Fruit fly (Drosophila melanogaster) whole organism, wandering third instar larva: Measurements from ENCODE around the gene CG12519.

ENCODE experiments used
- Abd-B ChIP-seq: fragments of >200 bp; optimal IDR thresholded peaks from 2 replicates; lab custom pipeline; 2017; ENCODE audit warnings: missing biosample characterization, missing genetic modification characterization
- CG32264 ChIP-seq: fragments of 200-800 bp; sonication (Bioruptor generic); optimal IDR thresholded peaks from 2 replicates; lab custom pipeline; 2016; ENCODE audit warnings: missing biosample characterization, missing genetic modification characterization
- CrebA ChIP-seq: fragments of 200-800 bp; sonication (Bioruptor generic); optimal IDR thresholded peaks from 2 replicates; lab custom pipeline; 2016; ENCODE audit warnings: missing biosample characterization, mild to moderate bottlenecking, missing genetic modification characterization, borderline replicate concordance
- Dfd ChIP-seq: fragments of >200 bp; optimal IDR thresholded peaks from 2 replicates; lab custom pipeline; 2017; ENCODE audit warnings: missing biosample characterization, missing genetic modification characterization
- GATAd ChIP-seq: sonication (Bioruptor generic); optimal IDR thresholded peaks from 2 replicates; lab custom pipeline; 2016; ENCODE audit warnings: missing biosample characterization, missing genetic modification characterization
- HLH106 ChIP-seq: fragments of 200-800 bp; optimal IDR thresholded peaks from 3 replicates; lab custom pipeline; 2019; ENCODE audit warnings: missing biosample characterization, mild to moderate bottlenecking, missing genetic modification characterization, moderate library complexity
- Hnf4 ChIP-seq: fragments of 200-800 bp; sonication (Bioruptor generic); optimal IDR thresholded peaks from 2 replicates; lab custom pipeline; 2016; ENCODE audit warnings: missing biosample characterization, mild to moderate bottlenecking, missing genetic modification characterization
- Hr78 ChIP-seq: fragments of >200 bp; optimal IDR thresholded peaks from 2 replicates; lab custom pipeline; 2017; ENCODE audit warnings: missing biosample characterization, missing genetic modification characterization
- Jra ChIP-seq: sonication (Bioruptor generic); optimal IDR thresholded peaks from 2 replicates; lab custom pipeline; 2016; ENCODE audit warnings: missing biosample characterization, missing genetic modification characterization
- Mio ChIP-seq: sonication (Bioruptor generic); optimal IDR thresholded peaks from 2 replicates; lab custom pipeline; 2016; ENCODE audit warnings: missing biosample characterization, missing genetic modification characterization
- Myc ChIP-seq: fragments of >200 bp; optimal IDR thresholded peaks from 2 replicates; lab custom pipeline; 2017
- N ChIP-seq: fragments of >200 bp; optimal IDR thresholded peaks from 2 replicates; lab custom pipeline; 2018; ENCODE audit warnings: missing biosample characterization, missing external identifiers, missing genetic modification characterization
- OdsH ChIP-seq: fragments of 200-800 bp; sonication (Bioruptor generic); optimal IDR thresholded peaks from 2 replicates; lab custom pipeline; 2016; ENCODE audit warnings: missing biosample characterization, mild to moderate bottlenecking, missing genetic modification characterization
- Rel ChIP-seq, 2 experiments: fragments of 200-800 bp; sonication (Bioruptor generic) in 1 of 2; optimal IDR thresholded peaks; 2 replicates in 1 of 2; 3 replicates in 1 of 2; lab custom pipeline; 2016 to 2019; ENCODE audit warnings: mild to moderate bottlenecking in 2 of 2, missing biosample characterization in 2 of 2, missing genetic modification characterization in 2 of 2, moderate library complexity in 1 of 2
- Sp1 ChIP-seq: fragments of 200-800 bp; sonication (Bioruptor generic); optimal IDR thresholded peaks from 3 replicates; lab custom pipeline; 2019; ENCODE audit warnings: missing biosample characterization, mild to moderate bottlenecking, missing genetic modification characterization, moderate library complexity
- Vsx2 ChIP-seq: fragments of 200-300, 225-300 bp; sonication (Bioruptor generic); optimal IDR thresholded peaks from 2 replicates; lab custom pipeline; 2018; ENCODE audit warnings: missing biosample characterization, missing genetic modification characterization; ENCODE audit not compliant: partially characterized antibody
- br ChIP-seq: fragments of 200-800 bp; sonication (Bioruptor generic); optimal IDR thresholded peaks from 2 replicates; lab custom pipeline; 2016; ENCODE audit warnings: missing biosample characterization, missing genetic modification characterization
- brk ChIP-seq: fragments of 200-800 bp; sonication (Bioruptor generic); optimal IDR thresholded peaks from 2 replicates; lab custom pipeline; 2016; ENCODE audit warnings: missing biosample characterization, mild to moderate bottlenecking, missing genetic modification characterization
- dl ChIP-seq, 2 experiments: fragments of 175-275, 200-275 bp in 1 of 2; fragments of 200-275 bp in 1 of 2; sonication (Bioruptor generic); optimal IDR thresholded peaks; lab custom pipeline; 2018; ENCODE audit warnings: mild to moderate bottlenecking in 2 of 2, missing biosample characterization in 2 of 2, missing genetic modification characterization in 2 of 2, moderate library complexity in 2 of 2; ENCODE audit not compliant: partially characterized antibody in 2 of 2, insufficient read depth in 1 of 2
- ey ChIP-seq: fragments of 200-800 bp; sonication (Bioruptor generic); optimal IDR thresholded peaks from 2 replicates; lab custom pipeline; 2016; ENCODE audit warnings: missing biosample characterization, missing genetic modification characterization
- foxo ChIP-seq, 2 experiments: fragments of 200-800 bp; sonication (Bioruptor generic); optimal IDR thresholded peaks; 2 replicates in 1 of 2; 3 replicates in 1 of 2; lab custom pipeline; 2016 to 2017; ENCODE audit warnings: missing biosample characterization in 2 of 2, missing genetic modification characterization in 2 of 2
- h ChIP-seq: fragments of 200-800 bp; sonication (Bioruptor generic); optimal IDR thresholded peaks from 3 replicates; lab custom pipeline; 2016; ENCODE audit warnings: missing biosample characterization, mild to moderate bottlenecking, missing genetic modification characterization
- lola ChIP-seq: fragments of >200 bp; optimal IDR thresholded peaks from 2 replicates; lab custom pipeline; 2017; ENCODE audit warnings: missing biosample characterization, missing genetic modification characterization
- pan ChIP-seq: fragments of >200 bp; optimal IDR thresholded peaks from 2 replicates; lab custom pipeline; 2017
- psq ChIP-seq: fragments of 200-800 bp; sonication (Bioruptor generic); optimal IDR thresholded peaks from 3 replicates; lab custom pipeline; 2017; ENCODE audit warnings: missing biosample characterization, mild to moderate bottlenecking, missing genetic modification characterization, moderate library complexity
- rgr ChIP-seq: fragments of 200-800 bp; sonication (Bioruptor generic); optimal IDR thresholded peaks from 3 replicates; lab custom pipeline; 2016; ENCODE audit warnings: missing biosample characterization, mild to moderate bottlenecking, missing genetic modification characterization
- sv ChIP-seq: fragments of 200-800 bp; sonication (Bioruptor generic); optimal IDR thresholded peaks from 3 replicates; lab custom pipeline; 2016; ENCODE audit warnings: missing biosample characterization, missing genetic modification characterization
- usp ChIP-seq: fragments of >200 bp; optimal IDR thresholded peaks from 2 replicates; lab custom pipeline; 2017; ENCODE audit warnings: missing biosample characterization, missing genetic modification characterization

CG12519 gene

dm6 chr3L:19519349-19519748, 47.1 kb downstream of the CG12519 start, which contains the start of gene Cpr76Bb:
Cpr76Bb (plus strand) TSS chr3L:19519649.
- TF ChIP-seq N (GFP tag; lab: Kevin White, UChicago) (no peak), Myc (lab: Kevin White, UChicago) (no peak), dl (GFP tag; optimal IDR thresholded peaks at IDR 0.05; lab: Kevin White, UChicago; ENCODE audit: insufficient read depth in 1 of 2, partially characterized antibody in 2 of 2) (no peak), Dfd (GFP tag; lab: Kevin White, UChicago) (no peak)

- TF ChIP-seq ey (GFP tag; lab: Kevin White, UChicago) (no peak), lola (GFP tag; lab: Kevin White, UChicago) (no peak), Vsx2 (no peak), Rel (GFP tag; optimal IDR thresholded peaks at IDR 0.05; lab: Kevin White, UChicago) (no peak), Rel (tag; optimal IDR thresholded peaks at IDR 0.05; lab: Kevin White, UChicago) (no peak), HLH106 (tag; lab: Kevin White, UChicago) (no peak), Hr78 (no peak), pan (lab: Kevin White, UChicago) (no peak), foxo (GFP tag; optimal IDR thresholded peaks at IDR 0.05; lab: Kevin White, UChicago) (no peak), psq (GFP tag; lab: Kevin White, UChicago) (no peak), Myc (lab: Kevin White, UChicago) (no peak), Abd-B (GFP tag; lab: Kevin White, UChicago) (no peak), br (GFP tag; lab: Kevin White, UChicago) (no peak), CrebA (GFP tag; lab: Kevin White, UChicago) (no peak), Sp1 (no peak), sv (GFP tag; lab: Kevin White, UChicago) (no peak), Hnf4 (GFP tag; lab: Kevin White, UChicago) (no peak)
These were observed 48.4 kb downstream of the CG12519 start, which contains the start of gene Cpr76Bc for dm6 chr3L:19520645-19521044. Cpr76Bc (plus strand) TSS chr3L:19520945.

- no peak for TF ChIP-seq sv (GFP tag; lab: Kevin White, UChicago)
- no peak for TF ChIP-seq GATAd (GFP tag; lab: Kevin White, UChicago)
- no peak for TF ChIP-seq Mio (GFP tag; lab: Kevin White, UChicago)
- no peak for TF ChIP-seq psq (GFP tag; lab: Kevin White, UChicago)
- no peak for TF ChIP-seq OdsH (GFP tag; lab: Kevin White, UChicago)
- no peak for TF ChIP-seq HLH106 (tag; lab: Kevin White, UChicago)
- no peak for TF ChIP-seq ey (GFP tag; lab: Kevin White, UChicago)
- TF ChIP-seq h (GFP tag; lab: Kevin White, UChicago), result no peak
- no peak for TF ChIP-seq brk (GFP tag; lab: Kevin White, UChicago)
- no peak for TF ChIP-seq Rel (GFP tag; optimal IDR thresholded peaks at IDR 0.05; lab: Kevin White, UChicago)
- TF ChIP-seq Rel (tag; optimal IDR thresholded peaks at IDR 0.05; lab: Kevin White, UChicago), result no peak
- no peak for TF ChIP-seq Jra
- no peak for TF ChIP-seq usp (GFP tag; lab: Kevin White, UChicago)
- TF ChIP-seq br (GFP tag; lab: Kevin White, UChicago), result no peak
- no peak for TF ChIP-seq rgr (GFP tag; lab: Kevin White, UChicago)
- TF ChIP-seq Dfd (GFP tag; lab: Kevin White, UChicago), result no peak
- TF ChIP-seq Myc (lab: Kevin White, UChicago), result no peak
- TF ChIP-seq CG32264, result no peak
- no peak for TF ChIP-seq N (GFP tag; lab: Kevin White, UChicago)
- TF ChIP-seq, all 38 proteins: peak for 0
These were observed 48.8 kb downstream of the CG12519 start for dm6 chr3L:19521093-19521492.
